Fruit fly (Drosophila melanogaster) whole organism, embryonic: ENCODE measurements around the gene eIF2alpha.

Experiments
- CG10366 ChIP-seq: fragments of 200-800 bp; sonication (Bioruptor generic); IDR thresholded peaks from 2 replicates; pipeline ENCODE4 v1.3.6; 2022; ENCODE audit warnings: missing biosample characterization, missing genetic modification characterization
- CG12659 ChIP-seq: fragments of 200-800 bp; sonication (Bioruptor generic); optimal IDR thresholded peaks from 3 replicates; lab custom pipeline; 2017; ENCODE audit warnings: mild to moderate bottlenecking, missing biosample characterization, missing genetic modification reagents, missing genetic modification characterization
- CG15514 ChIP-seq: fragments of 200-800 bp; sonication (Bioruptor generic); optimal IDR thresholded peaks from 3 replicates; lab custom pipeline; 2017; ENCODE audit warnings: missing biosample characterization, missing genetic modification characterization, mild to moderate bottlenecking, moderate library complexity, missing genetic modification reagents
- CG18764 ChIP-seq: fragments of 200-800 bp; sonication (Bioruptor generic); optimal IDR thresholded peaks from 3 replicates; lab custom pipeline; 2016; ENCODE audit warnings: missing biosample characterization, missing genetic modification characterization
- CG2199 ChIP-seq: fragments of 200-800 bp; sonication (Bioruptor generic); IDR thresholded peaks from 3 replicates; pipeline ENCODE4 v1.3.6; 2022; ENCODE audit warnings: missing biosample characterization, missing genetic modification characterization
- CG32532 ChIP-seq: fragments of 200-800 bp; sonication (Bioruptor generic); IDR thresholded peaks from 2 replicates; pipeline ENCODE4 v1.3.6; 2022; ENCODE audit warnings: missing biosample characterization, missing genetic modification characterization
- CG4328 ChIP-seq: fragments of 200-800 bp; sonication (Bioruptor generic); optimal IDR thresholded peaks from 3 replicates; lab custom pipeline; 2017; ENCODE audit warnings: missing biosample characterization, missing genetic modification reagents, missing genetic modification characterization
- CG43689 ChIP-seq: fragments of 200-800 bp; sonication (Bioruptor generic); IDR thresholded peaks from 2 replicates; pipeline ENCODE4 v1.3.6; 2022; ENCODE audit warnings: missing biosample characterization, missing genetic modification characterization
- CG7271 ChIP-seq: fragments of 200-800 bp; sonication (Bioruptor generic); optimal IDR thresholded peaks from 2 replicates; lab custom pipeline; 2018; ENCODE audit warnings: missing biosample characterization, mild to moderate bottlenecking, missing genetic modification characterization, moderate library complexity
- CG7357 ChIP-seq: fragments of 200-800 bp; sonication (Bioruptor generic); IDR thresholded peaks from 3 replicates; pipeline ENCODE4 v1.3.6; 2022; ENCODE audit warnings: missing biosample characterization, missing genetic modification characterization
- CG7372 ChIP-seq: fragments of 200-800 bp; sonication (Bioruptor generic); IDR thresholded peaks from 2 replicates; pipeline ENCODE4 v1.3.6; 2022; ENCODE audit warnings: missing biosample characterization, missing genetic modification characterization
- CG8281 ChIP-seq: fragments of 200-800 bp; sonication (Bioruptor generic); optimal IDR thresholded peaks from 2 replicates; lab custom pipeline; 2018; ENCODE audit warnings: missing biosample characterization, mild to moderate bottlenecking, missing genetic modification characterization, moderate library complexity
- CG8924 ChIP-seq: fragments of 200-800 bp; optimal IDR thresholded peaks from 3 replicates; lab custom pipeline; 2019; ENCODE audit warnings: missing biosample characterization, mild to moderate bottlenecking, missing genetic modification characterization, moderate library complexity
- CHES-1-like ChIP-seq: fragments of 200-800 bp; sonication (Bioruptor generic); optimal IDR thresholded peaks from 2 replicates; lab custom pipeline; 2016; ENCODE audit warnings: missing biosample characterization, missing genetic modification characterization
- D19A ChIP-seq: fragments of 200-800 bp; optimal IDR thresholded peaks from 3 replicates; lab custom pipeline; 2019; ENCODE audit warnings: missing biosample characterization, mild to moderate bottlenecking, missing genetic modification characterization, moderate library complexity
- Dbx ChIP-seq: fragments of 200-800 bp; sonication (Bioruptor generic); IDR thresholded peaks from 3 replicates; pipeline ENCODE4 v1.3.6; 2022; ENCODE audit warnings: missing biosample characterization, missing genetic modification characterization
- Dek ChIP-seq: fragments of 200-800 bp; sonication (Bioruptor generic); optimal IDR thresholded peaks from 3 replicates; lab custom pipeline; 2019; ENCODE audit warnings: missing biosample characterization, mild to moderate bottlenecking, missing genetic modification characterization, moderate library complexity
- Dip2 ChIP-seq: fragments of 200-800 bp; sonication (Bioruptor generic); IDR thresholded peaks from 2 replicates; pipeline ENCODE4 v1.3.6; 2022; ENCODE audit warnings: missing biosample characterization, missing genetic modification characterization
- Doc3 ChIP-seq: fragments of 200-800 bp; sonication (Bioruptor generic); IDR thresholded peaks from 3 replicates; pipeline ENCODE4 v1.3.6; 2022; ENCODE audit warnings: missing biosample characterization, missing genetic modification characterization; ENCODE audit not compliant: partially characterized antibody
- Fer2 ChIP-seq: fragments of 200-800 bp; sonication (Bioruptor generic); optimal IDR thresholded peaks from 2 replicates; lab custom pipeline; 2018; ENCODE audit warnings: missing biosample characterization, mild to moderate bottlenecking, missing genetic modification characterization, moderate library complexity
- Gsc ChIP-seq: fragments of 200-800 bp; sonication (Bioruptor generic); IDR thresholded peaks from 2 replicates; pipeline ENCODE4 v1.3.6; 2022; ENCODE audit warnings: missing biosample characterization, missing genetic modification characterization
- HLH54F ChIP-seq: fragments of 200-800 bp; sonication (Bioruptor generic); optimal IDR thresholded peaks from 3 replicates; lab custom pipeline; 2016; ENCODE audit warnings: missing biosample characterization, missing genetic modification characterization
- HLHmδ ChIP-seq: fragments of 200-800 bp; sonication (Bioruptor generic); optimal IDR thresholded peaks from 2 replicates; lab custom pipeline; 2018; ENCODE audit warnings: missing biosample characterization, mild to moderate bottlenecking, missing genetic modification characterization, moderate library complexity
- Hey ChIP-seq: fragments of 200-800 bp; sonication (Bioruptor generic); optimal IDR thresholded peaks from 3 replicates; lab custom pipeline; 2018; ENCODE audit warnings: missing biosample characterization, mild to moderate bottlenecking, missing genetic modification characterization
- Max ChIP-seq: fragments of 200-800 bp; sonication (Bioruptor generic); optimal IDR thresholded peaks from 2 replicates; lab custom pipeline; 2016; ENCODE audit warnings: missing biosample characterization, mild to moderate bottlenecking, missing genetic modification characterization
- Med ChIP-seq: fragments of 200-800 bp; sonication (Bioruptor generic); peaks from one replicate; lab custom pipeline; 2016; ENCODE audit warnings: missing biosample characterization, missing genetic modification characterization, mild to moderate bottlenecking, inconsistent platforms, moderate library complexity
- Nf-YA ChIP-seq: fragments of 200-800 bp; sonication (Bioruptor generic); IDR thresholded peaks from 2 replicates; pipeline ENCODE4 v1.3.6; 2022; ENCODE audit warnings: missing biosample characterization, missing genetic modification characterization
- PHDP ChIP-seq: fragments of 200-800 bp; sonication (Bioruptor generic); optimal IDR thresholded peaks from 3 replicates; lab custom pipeline; 2018; ENCODE audit warnings: missing biosample characterization, mild to moderate bottlenecking, missing genetic modification characterization, moderate library complexity
- Rfx ChIP-seq: fragments of 200-800 bp; sonication (Bioruptor generic); IDR thresholded peaks from 2 replicates; pipeline ENCODE4 v1.3.6; 2022; ENCODE audit warnings: missing biosample characterization, missing genetic modification characterization
- amos ChIP-seq: fragments of 200-800 bp; sonication (Bioruptor generic); IDR thresholded peaks from 2 replicates; pipeline ENCODE4 v1.3.6; 2022; ENCODE audit warnings: missing biosample characterization, missing genetic modification characterization; ENCODE audit not compliant: partially characterized antibody
- ara ChIP-seq: fragments of 200-800 bp; sonication (Bioruptor generic); IDR thresholded peaks from 2 replicates; pipeline ENCODE4 v1.3.6; 2022; ENCODE audit warnings: missing biosample characterization, missing genetic modification characterization
- ato ChIP-seq: fragments of 200-800 bp; sonication (Bioruptor generic); IDR thresholded peaks from 2 replicates; pipeline ENCODE4 v1.3.6; 2022; ENCODE audit warnings: missing biosample characterization, missing genetic modification characterization; ENCODE audit not compliant: partially characterized antibody
- br ChIP-seq: fragments of >200 bp; optimal IDR thresholded peaks from 2 replicates; lab custom pipeline; 2017
- cas ChIP-seq: fragments of 200-800 bp; sonication (Bioruptor generic); IDR thresholded peaks from 2 replicates; pipeline ENCODE4 v1.3.6; 2022; ENCODE audit warnings: missing biosample characterization, missing genetic modification characterization
- cato ChIP-seq: fragments of 200-800 bp; sonication (Bioruptor generic); optimal IDR thresholded peaks from 2 replicates; lab custom pipeline; 2016; ENCODE audit warnings: missing biosample characterization, missing genetic modification characterization, borderline replicate concordance
- cg ChIP-seq: fragments of 200-800 bp; sonication (Bioruptor generic); optimal IDR thresholded peaks from 3 replicates; lab custom pipeline; 2019; ENCODE audit warnings: missing biosample characterization, mild to moderate bottlenecking, missing genetic modification characterization, moderate library complexity
- crol ChIP-seq: fragments of 200-800 bp; sonication (Bioruptor generic); IDR thresholded peaks from 2 replicates; pipeline ENCODE4 v1.3.6; 2022; ENCODE audit warnings: missing biosample characterization, missing genetic modification characterization
- fd64A ChIP-seq: fragments of 200-800 bp; sonication (Bioruptor generic); optimal IDR thresholded peaks from 3 replicates; lab custom pipeline; 2018; ENCODE audit warnings: missing biosample characterization, mild to moderate bottlenecking, missing genetic modification characterization
- grau ChIP-seq: fragments of 200-800 bp; optimal IDR thresholded peaks from 3 replicates; lab custom pipeline; 2019; ENCODE audit warnings: missing biosample characterization, mild to moderate bottlenecking, missing genetic modification characterization, moderate library complexity
- hth ChIP-seq: fragments of >200 bp; optimal IDR thresholded peaks from 2 replicates; lab custom pipeline; 2017; ENCODE audit warnings: inconsistent platforms
- insv ChIP-seq, 2 experiments: fragments of 200-800 bp; sonication (Bioruptor generic); optimal IDR thresholded peaks; 3 replicates each; lab custom pipeline; 2016 to 2018; ENCODE audit warnings: missing biosample characterization in 2 of 2, missing genetic modification characterization in 2 of 2
- jing ChIP-seq: fragments of 200-800 bp; sonication (Bioruptor generic); optimal IDR thresholded peaks from 2 replicates; lab custom pipeline; 2018; ENCODE audit warnings: missing biosample characterization, mild to moderate bottlenecking, missing genetic modification characterization
- ken ChIP-seq: fragments of 200-800 bp; sonication (Bioruptor generic); IDR thresholded peaks from 3 replicates; pipeline ENCODE4 v1.3.6; 2022; ENCODE audit warnings: missing biosample characterization, missing genetic modification characterization
- lilli ChIP-seq: fragments of 200-800 bp; sonication (Bioruptor generic); optimal IDR thresholded peaks from 3 replicates; lab custom pipeline; 2016; ENCODE audit warnings: missing biosample characterization, missing genetic modification characterization
- psq ChIP-seq: fragments of 200-800 bp; sonication (Bioruptor generic); optimal IDR thresholded peaks from 2 replicates; lab custom pipeline; 2017; ENCODE audit warnings: missing biosample characterization, missing genetic modification characterization
- rib ChIP-seq: fragments of 200-800 bp; sonication (Bioruptor generic); IDR thresholded peaks from 2 replicates; pipeline ENCODE4 v1.3.6; 2022; ENCODE audit warnings: missing biosample characterization, missing genetic modification characterization
- row ChIP-seq: fragments of 200-800 bp; sonication (Bioruptor generic); IDR thresholded peaks from 3 replicates; pipeline ENCODE4 v1.3.6; 2022; ENCODE audit warnings: missing biosample characterization, missing genetic modification characterization
- sima ChIP-seq: fragments of 200-800 bp; sonication (Bioruptor generic); optimal IDR thresholded peaks from 2 replicates; lab custom pipeline; 2016; ENCODE audit warnings: missing biosample characterization, missing genetic modification characterization
- sob ChIP-seq: fragments of 200-800 bp; sonication (Bioruptor generic); IDR thresholded peaks from 2 replicates; pipeline ENCODE4 v1.3.6; 2022; ENCODE audit warnings: missing biosample characterization, missing genetic modification characterization
- stc ChIP-seq: fragments of 200-800 bp; sonication (Bioruptor generic); IDR thresholded peaks from 2 replicates; pipeline ENCODE4 v1.3.6; 2022; ENCODE audit warnings: missing biosample characterization, missing genetic modification characterization
- ttk ChIP-seq: fragments of 200-800 bp; sonication (Bioruptor generic); IDR thresholded peaks from 2 replicates; pipeline ENCODE4 v2.1.2; 2022; ENCODE audit warnings: missing biosample characterization, missing genetic modification characterization

The eIF2alpha gene

dm6 chrX:16422466-16423124 is 24.2 kb downstream of the eIF2alpha start, which contains the start of gene hang (continued):
- TF ChIP-seq CG4328 (GFP tag; lab: Kevin White, UChicago) (no peak), ttk (GFP tag; lab: Robert Waterston, UW) (no peak), rib (peak; percentile 81), jing (GFP tag; lab: Kevin White, UChicago) (no peak), cg (no peak), hth (no peak), CG7271 (peak; percentile 20), CG15514 (GFP tag; lab: Kevin White, UChicago) (peak; percentile 82), row (GFP tag; lab: Robert Waterston, UW) (peak; percentile 58), PHDP (peak; percentile 20), CG32532 (peak; percentile 54), HLHmδ (GFP tag; lab: Kevin White, UChicago) (peak; percentile 53), br (lab: Kevin White, UChicago) (no peak), sima (GFP tag; lab: Kevin White, UChicago) (no peak), grau (tag; lab: Kevin White, UChicago) (peak; percentile 22), ato (peak; percentile 82), Fer2 (tag; lab: Kevin White, UChicago) (no peak), crol (no peak), insv (GFP tag; optimal IDR thresholded peaks at IDR 0.05; lab: Kevin White, UChicago) (peak in 1 of 2 experiments; percentile 75), Gsc (GFP tag; lab: Robert Waterston, UW) (no peak), Dbx (GFP tag; lab: Robert Waterston, UW) (peak; percentile 64; the same call in 1 of the 3 replicates), CG18764 (GFP tag; lab: Kevin White, UChicago) (no peak), CG10366 (GFP tag; lab: Robert Waterston, UW) (no peak), CHES-1-like (GFP tag; lab: Kevin White, UChicago) (peak; percentile 51), Doc3 (peak; percentile 43; the same call in 1 of the 3 replicates), Rfx (peak; percentile 75), Max (GFP tag; lab: Kevin White, UChicago) (no peak), ara (GFP tag; lab: Robert Waterston, UW) (no peak), amos (peak; percentile 91), CG8281 (tag; lab: Kevin White, UChicago) (no peak), cas (GFP tag; lab: Robert Waterston, UW) (peak; percentile 25; the same call in 1 of the 2 replicates), CG7357 (no peak), HLH54F (GFP tag; lab: Kevin White, UChicago) (no peak), psq (GFP tag; lab: Kevin White, UChicago) (no peak), fd64A (GFP tag; lab: Kevin White, UChicago) (no peak), CG2199 (GFP tag; lab: Robert Waterston, UW) (0 out of 3 replicates have a peak, but pooled peaks have one; percentile 28), Nf-YA (no peak), CG12659 (GFP tag; lab: Kevin White, UChicago) (peak; percentile 85), Hey (tag; lab: Kevin White, UChicago) (no peak), Med (GFP tag; lab: Kevin White, UChicago) (peak; percentile 96), ken (GFP tag; lab: Robert Waterston, UW) (peak; percentile 45; the same call in 1 of the 3 replicates), Dek (peak; percentile 37), cato (GFP tag; lab: Kevin White, UChicago) (no peak), stc (GFP tag; lab: Robert Waterston, UW) (peak; percentile 37; the same call in 1 of the 2 replicates), CG8924 (tag; lab: Kevin White, UChicago) (peak; percentile 22), CG43689 (GFP tag; lab: Robert Waterston, UW) (no peak), sob (GFP tag; lab: Robert Waterston, UW) (peak; percentile 57), D19A (tag; lab: Kevin White, UChicago) (peak; percentile 18), lilli (GFP tag; lab: Kevin White, UChicago) (peak; percentile 25), Dip2 (GFP tag; lab: Robert Waterston, UW) (no peak), CG7372 (GFP tag; lab: Robert Waterston, UW) (no peak)
